Fruit fly (Drosophila melanogaster) whole organism, larva: ENCODE data around the gene lectin-24A.

ENCODE experiments used
- noc ChIP-seq: fragments of 200-800 bp; sonication (Bioruptor generic); optimal IDR thresholded peaks from 3 replicates; lab custom pipeline; 2019; ENCODE audit warnings: missing biosample characterization, mild to moderate bottlenecking, missing genetic modification characterization, moderate library complexity

The lectin-24A gene

DNA sequence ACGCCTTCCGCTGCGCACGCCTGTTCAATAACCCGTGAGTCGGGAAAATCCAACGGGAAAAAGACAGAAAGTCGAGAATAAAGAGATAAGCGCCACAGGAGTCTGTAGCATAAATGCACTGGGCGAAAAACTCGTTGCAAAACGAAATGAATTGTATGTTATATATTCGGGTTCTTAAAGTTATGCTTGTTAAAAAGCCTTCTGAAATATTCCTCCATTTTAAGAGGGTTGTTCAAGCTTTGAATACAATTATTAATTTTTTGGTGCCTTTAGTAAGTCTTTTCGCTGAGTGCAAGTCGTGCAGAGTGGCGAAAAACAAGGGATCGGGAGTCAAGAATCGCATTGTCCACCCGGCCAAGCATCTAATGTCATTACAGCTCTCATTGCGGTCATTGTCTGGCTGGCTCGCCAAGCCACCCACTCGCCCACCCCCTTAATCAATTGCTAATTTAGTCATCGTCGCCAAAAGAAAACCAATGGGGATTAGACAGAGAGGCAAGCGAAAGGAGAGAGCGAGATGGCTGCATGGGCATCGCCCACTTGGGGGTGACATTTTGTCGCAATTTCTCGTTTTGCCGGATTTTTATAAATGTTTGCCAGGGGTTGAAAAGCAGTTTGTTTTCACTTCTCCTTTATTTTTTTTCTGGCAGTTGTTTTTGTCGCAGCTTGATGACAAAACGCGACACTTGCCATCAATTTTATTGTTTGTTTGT lies 32.3 kb downstream of the lectin-24A start:
- TF ChIP-seq noc (tag; lab: Kevin White, UChicago) = no peak

DNA sequence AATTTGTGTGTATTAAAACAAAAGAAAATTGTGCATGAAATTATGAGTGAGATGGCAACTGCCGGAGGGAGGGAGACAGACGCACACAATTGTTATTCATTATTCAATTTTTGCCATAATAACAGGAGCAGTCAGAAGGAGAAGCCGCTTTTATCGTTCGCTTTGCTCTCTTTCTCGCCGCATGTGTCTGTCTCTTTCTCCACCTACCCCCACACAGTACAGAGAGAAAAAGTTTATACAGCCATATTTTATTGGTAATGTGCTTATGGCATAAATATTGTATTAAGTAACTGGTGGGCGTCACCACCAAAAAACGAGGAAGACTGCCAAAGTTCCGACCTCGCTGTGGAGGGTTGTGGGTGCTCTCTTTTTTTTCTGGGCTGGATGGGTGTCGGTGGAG lies 35.1 kb downstream of the lectin-24A start:
- TF ChIP-seq noc (tag; lab: Kevin White, UChicago) = no peak

DNA sequence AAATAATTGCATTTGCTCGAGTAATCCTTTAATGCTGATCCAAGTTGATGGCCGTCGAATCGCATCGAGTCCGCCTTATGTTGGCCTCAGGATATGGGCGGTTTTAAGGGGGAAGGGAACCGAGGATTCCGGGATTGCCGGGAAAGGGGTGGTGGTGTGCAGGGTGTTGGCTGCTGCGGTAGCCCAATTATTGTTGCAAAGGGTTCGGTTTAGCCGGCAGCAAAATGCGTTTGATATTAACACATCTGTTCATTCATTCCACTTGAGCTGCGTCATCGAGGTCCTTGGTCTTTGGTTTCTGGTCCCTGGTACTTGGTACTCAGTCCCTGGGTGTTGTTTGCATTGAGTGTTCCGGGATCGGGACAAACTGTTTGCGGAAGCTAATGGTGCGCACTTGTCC lies 36.2 kb downstream of the lectin-24A start:
- no peak for TF ChIP-seq noc (tag; lab: Kevin White, UChicago)

DNA sequence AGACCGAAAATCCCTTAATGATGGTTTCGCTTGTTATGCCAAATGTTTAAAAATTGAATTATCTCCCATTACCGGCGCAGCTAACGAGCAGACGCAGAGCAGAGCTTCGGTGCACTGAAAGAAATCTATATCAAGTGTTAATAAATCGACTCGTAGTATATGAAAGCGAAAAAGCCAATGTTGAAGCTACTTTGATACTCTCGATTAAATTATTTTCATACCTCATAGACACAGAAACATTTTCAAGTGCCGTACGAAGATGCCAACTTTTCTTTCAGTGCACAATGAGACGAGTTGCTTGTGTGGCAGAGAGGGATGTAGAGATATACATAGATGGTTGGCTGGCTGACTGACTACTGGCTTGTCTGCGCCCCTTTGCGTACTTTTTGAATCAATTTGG lies 41.8 kb downstream of the lectin-24A start:
- no peak for TF ChIP-seq noc (tag; lab: Kevin White, UChicago)

DNA sequence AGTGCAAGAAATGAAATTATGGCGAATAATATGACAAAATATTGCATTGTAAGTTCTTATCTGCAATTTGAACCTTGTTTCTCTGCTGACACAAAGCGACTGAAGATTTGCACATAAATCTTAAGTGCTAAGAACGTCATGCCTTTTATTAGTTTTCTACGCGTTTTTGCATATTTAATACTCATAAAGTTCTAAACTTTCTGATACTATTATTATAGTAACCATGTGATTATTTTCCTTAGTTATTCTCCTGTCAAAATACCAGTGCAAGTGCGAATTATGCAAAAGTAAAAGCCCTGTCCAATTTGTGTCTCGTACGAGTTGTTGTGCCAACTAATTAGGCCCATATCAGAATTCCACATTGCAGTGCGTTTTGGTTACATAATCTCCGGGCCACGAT lies 47.1 kb downstream of the lectin-24A start, which contains the start of gene Sfp24Bc:
Sfp24Bc (minus strand) TSS at position 101 of the 400 bp plus-strand sequence.
- no peak for TF ChIP-seq noc (tag; lab: Kevin White, UChicago)

DNA sequence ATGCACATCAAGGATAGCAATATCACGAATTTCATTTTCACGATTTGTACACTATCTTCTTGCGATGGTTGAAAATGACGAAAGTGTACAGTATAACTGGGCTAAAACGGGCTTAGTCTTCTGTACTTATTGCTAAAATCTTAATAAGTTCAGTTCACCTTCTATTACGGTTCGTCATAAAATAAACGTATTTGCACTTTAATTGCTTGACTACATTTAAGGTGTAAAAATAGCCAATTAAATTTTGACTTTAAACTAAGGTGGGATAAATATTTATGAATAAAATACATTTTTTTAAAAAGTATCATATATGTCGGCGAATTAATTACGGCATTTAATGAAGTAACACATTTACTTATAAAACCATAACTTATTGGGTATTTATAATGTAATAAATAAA lies 47.9 kb downstream of the lectin-24A start, which contains the start of gene Sfp24Bb:
Sfp24Bb (minus strand) TSS at position 101 of the 400 bp plus-strand sequence.
- TF ChIP-seq noc (tag; lab: Kevin White, UChicago) = no peak

DNA sequence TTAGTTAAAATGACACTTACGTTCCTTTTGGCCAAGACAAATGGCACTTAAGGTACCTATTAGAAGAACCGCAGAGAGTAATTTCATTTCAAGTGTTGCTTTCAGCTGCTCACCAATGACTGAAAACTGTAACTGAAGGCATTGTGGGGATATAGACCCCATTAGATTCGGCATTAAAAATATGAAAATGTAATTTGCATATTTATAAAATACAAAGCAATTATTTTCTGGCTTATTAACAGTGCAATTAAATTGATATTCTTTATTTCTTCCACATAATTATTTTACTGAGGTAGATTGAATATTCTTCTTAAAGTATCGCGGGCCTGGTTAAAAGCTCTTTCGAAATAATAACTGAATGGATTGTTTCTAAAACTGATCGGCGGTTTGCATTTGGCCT lies 48.5 kb downstream of the lectin-24A start, which contains the start of gene Sfp24Bd:
Sfp24Bd (minus strand) TSS at position 101 of the 400 bp plus-strand sequence.
- TF ChIP-seq noc (tag; lab: Kevin White, UChicago) = no peak

DNA sequence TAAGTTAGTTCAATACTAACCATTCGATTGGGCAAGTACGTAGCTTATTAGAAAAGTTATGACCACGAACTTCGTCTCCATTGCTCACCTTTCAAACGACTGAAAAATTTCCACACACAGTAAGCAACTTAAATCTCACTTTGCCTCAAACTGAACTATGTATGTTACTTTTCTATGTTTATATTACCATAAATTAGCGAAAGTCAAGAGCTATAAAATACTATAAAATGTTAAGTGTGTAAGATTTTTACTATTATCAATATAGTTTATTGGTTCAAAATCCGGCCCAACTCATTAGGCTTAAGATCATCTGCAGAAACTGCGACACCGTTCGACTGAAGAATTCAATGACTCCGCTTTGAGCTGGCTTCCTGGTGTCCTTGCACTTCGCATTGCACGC lies 49.1 kb downstream of the lectin-24A start, which contains the start of gene Sfp24Ba:
Sfp24Ba (minus strand) TSS at position 101 of the 400 bp plus-strand sequence.
- TF ChIP-seq noc (tag; lab: Kevin White, UChicago) = no peak
